Worm (Caenorhabditis elegans): ENCODE measurements around the gene henn-1.

- TF ChIP-seq med-1 (GFP tag; optimal IDR thresholded peaks at IDR 0.05; ENCODE audit: insufficient read depth) (no peak), flt-1 (GFP tag; IDR thresholded peaks at IDR 0.05) (no peak), T22C8.4 (GFP tag; IDR thresholded peaks at IDR 0.05) (no peak), ztf-29 (GFP tag; IDR thresholded peaks at IDR 0.05) (no peak), ref-1 (GFP tag; conservative IDR thresholded peaks at IDR 0.05) (no peak), tab-1 (GFP tag; IDR thresholded peaks at IDR 0.05) (no peak), klf-2 (GFP tag; conservative IDR thresholded peaks at IDR 0.05) (no peak), cog-1 (tag; optimal IDR thresholded peaks at IDR 0.05) (no peak)
Observed at ce11 chrIII:8240247-8240646, 7.8 kb downstream of the henn-1 start.
